Fruit fly (Drosophila melanogaster): ENCODE results near the gene lsn.

lsn gene

dm6 chr3R:21878473-21878872, 13.5 kb downstream of the lsn start, which contains the start of gene CG34148 (continued):
- TF ChIP-seq Awh (GFP tag; IDR thresholded peaks at IDR 0.05) (no peak), lilli (GFP tag; optimal IDR thresholded peaks at IDR 0.05) (no peak), gce (GFP tag; IDR thresholded peaks at IDR 0.05) (no peak), Bdp1 (GFP tag; optimal IDR thresholded peaks at IDR 0.05) (no peak), HLH54F (GFP tag; optimal IDR thresholded peaks at IDR 0.05) (no peak), knrl (GFP tag; IDR thresholded peaks at IDR 0.05; ENCODE audit: partially characterized antibody) (peak; percentile 50; the same call in 1 of the 3 replicates), trem (tag; optimal IDR thresholded peaks at IDR 0.05) (no peak), CG13624 (GFP tag; optimal IDR thresholded peaks at IDR 0.05) (no peak), CG17186 (GFP tag; optimal IDR thresholded peaks at IDR 0.05) (no peak), crp (GFP tag; optimal IDR thresholded peaks at IDR 0.05) (peak; percentile 45 to 90), HLH3B (GFP tag; IDR thresholded peaks at IDR 0.05) (no peak), CG18619 (GFP tag; optimal IDR thresholded peaks at IDR 0.05) (no peak), CG8388 (GFP tag; optimal IDR thresholded peaks at IDR 0.05) (no peak), Bgb (GFP tag; IDR thresholded peaks at IDR 0.05; ENCODE audit: partially characterized antibody) (peak; percentile 71), Tbp (GFP tag; optimal IDR thresholded peaks at IDR 0.05) (no peak), jing (GFP tag; optimal IDR thresholded peaks at IDR 0.05) (no peak), Fer3 (tag; optimal IDR thresholded peaks at IDR 0.05) (no peak), CG30431 (GFP tag; optimal IDR thresholded peaks at IDR 0.05) (no peak), vvl (GFP tag; IDR thresholded peaks at IDR 0.05) (no peak), CG17912 (GFP tag; optimal IDR thresholded peaks at IDR 0.05) (no peak), NC2β (GFP tag; optimal IDR thresholded peaks at IDR 0.05) (no peak), CG17361 (GFP tag; IDR thresholded peaks at IDR 0.05) (no peak), CG15696 (tag; optimal IDR thresholded peaks at IDR 0.05) (no peak), hb (GFP tag; IDR thresholded peaks at IDR 0.05; ENCODE audit: partially characterized antibody) (peak; percentile 63; the same call in 1 of the 3 replicates), CG15514 (GFP tag; optimal IDR thresholded peaks at IDR 0.05) (no peak), Lhr (GFP tag; optimal IDR thresholded peaks at IDR 0.05) (no peak), stwl (tag; optimal IDR thresholded peaks at IDR 0.05) (peak; percentile 53), Pdp1 (GFP tag; optimal IDR thresholded peaks at IDR 0.05) (peak in 1 of 2 experiments; percentile 94), NfI (GFP tag; optimal IDR thresholded peaks at IDR 0.05) (no peak), amos (GFP tag; IDR thresholded peaks at IDR 0.05; ENCODE audit: partially characterized antibody) (peak; percentile 65; the same call in 1 of the 2 replicates), PHDP (tag; optimal IDR thresholded peaks at IDR 0.05) (no peak), fu2 (GFP tag; optimal IDR thresholded peaks at IDR 0.05) (no peak), CG4404 (GFP tag; IDR thresholded peaks at IDR 0.05) (no peak), ato (GFP tag; IDR thresholded peaks at IDR 0.05; ENCODE audit: partially characterized antibody) (peak; percentile 85), CG10979 (tag; optimal IDR thresholded peaks at IDR 0.05) (no peak), CG10431 (GFP tag; optimal IDR thresholded peaks at IDR 0.05) (no peak), HHEX (GFP tag; optimal IDR thresholded peaks at IDR 0.05) (no peak), eyg (GFP tag; optimal IDR thresholded peaks at IDR 0.05) (no peak), repo (GFP tag; optimal IDR thresholded peaks at IDR 0.05) (no peak), Ada2b (GFP tag; IDR thresholded peaks at IDR 0.05) (no peak), CG7963 (GFP tag; IDR thresholded peaks at IDR 0.05; ENCODE audit: partially characterized antibody) (peak; percentile 73), unc-4 (GFP tag; IDR thresholded peaks at IDR 0.05; ENCODE audit: partially characterized antibody) (peak; percentile 73), CG10267 (tag; optimal IDR thresholded peaks at IDR 0.05) (peak; percentile 34), Gug (GFP tag; IDR thresholded peaks at IDR 0.05) (no peak), CG18476 (GFP tag; optimal IDR thresholded peaks at IDR 0.05) (no peak), CG11695 (GFP tag; IDR thresholded peaks at IDR 0.05) (no peak), ems (GFP tag; optimal IDR thresholded peaks at IDR 0.05) (no peak), Dad (GFP tag; optimal IDR thresholded peaks at IDR 0.05) (no peak), CG17328 (GFP tag; IDR thresholded peaks at IDR 0.05) (no peak), CG2712 (tag; optimal IDR thresholded peaks at IDR 0.05) (no peak)
